Worm (Caenorhabditis elegans): ENCODE data around the gene F52B10.3.

DNA sequence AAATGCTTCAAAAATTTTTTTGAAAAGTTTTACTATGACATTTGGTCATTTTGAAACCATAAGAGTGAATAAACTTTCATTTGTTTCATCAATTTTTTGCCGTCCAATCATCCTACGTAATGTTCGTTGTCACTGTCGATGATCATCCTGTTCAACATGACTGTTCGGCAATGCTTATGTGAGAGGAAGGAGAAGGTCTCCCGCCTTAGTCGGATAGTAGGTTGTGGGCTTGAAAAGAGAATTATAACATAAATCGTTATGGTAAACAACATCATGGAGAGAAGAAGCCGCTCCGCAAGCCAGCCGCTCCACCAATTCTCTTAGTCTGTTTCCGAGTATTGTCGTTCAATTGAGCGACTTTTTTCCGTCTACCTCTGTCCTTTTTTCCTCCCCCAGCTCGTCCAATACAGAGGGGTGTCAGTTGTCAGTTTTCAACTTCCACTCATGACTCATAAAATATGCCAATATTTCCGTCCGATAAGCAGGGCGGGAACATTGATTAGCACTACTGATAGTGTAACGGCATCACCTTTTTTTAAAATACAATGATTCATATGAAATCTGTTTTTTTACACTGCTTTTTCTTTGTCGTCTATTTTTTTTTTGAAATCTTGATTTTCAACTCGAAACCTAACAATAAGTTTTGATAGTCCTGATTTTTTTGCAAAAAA lies 8.0 kb upstream of the F52B10.3 start:
- no peak for TF ChIP-seq jun-1 (tag; optimal IDR thresholded peaks at IDR 0.05)
- TF ChIP-seq ztf-4 (tag; optimal IDR thresholded peaks at IDR 0.05) = no peak
- TF ChIP-seq fos-1 (tag; optimal IDR thresholded peaks at IDR 0.05) = no peak
- no peak for TF ChIP-seq nhr-76 (tag; optimal IDR thresholded peaks at IDR 0.05)
- no peak for TF ChIP-seq nhr-25 (tag; optimal IDR thresholded peaks at IDR 0.05)

Measured in whole organism, L3 larva.